Worm (Caenorhabditis elegans) whole organism, young adult: ENCODE measurements around the gene pik-1.
A peak's percentile ranks its signal among the peaks of the same experiment; 100 is the strongest.

Experiments used
- B0261.1 ChIP-seq: sonication (generic microtip); optimal IDR thresholded peaks from 2 replicates; lab custom pipeline; 2016; ENCODE audit warnings: mild to moderate bottlenecking, missing genetic modification characterization, moderate library complexity, missing compliant biosample characterization
- B0336.3 ChIP-seq: fragments of 200-800 bp; sonication (Bioruptor generic); IDR thresholded peaks from 2 replicates; pipeline ENCODE4 v1.3.6; 2022; ENCODE audit warnings: missing genetic modification characterization, missing compliant biosample characterization
- F10E7.11 ChIP-seq: sonication (generic microtip); optimal IDR thresholded peaks from 2 replicates; lab custom pipeline; 2017; ENCODE audit warnings: mild to moderate bottlenecking, missing genetic modification characterization, moderate library complexity, missing compliant biosample characterization
- K12H6.12 ChIP-seq: fragments of 200-800 bp; sonication (Bioruptor generic); optimal IDR thresholded peaks from 2 replicates; lab custom pipeline; 2018; ENCODE audit warnings: mild to moderate bottlenecking, missing genetic modification characterization, missing compliant biosample characterization
- T07F8.4 ChIP-seq: sonication (generic microtip); optimal IDR thresholded peaks from 2 replicates; lab custom pipeline; 2016; ENCODE audit warnings: mild to moderate bottlenecking, missing genetic modification characterization, moderate library complexity, missing compliant biosample characterization
- Y53F4B.3 ChIP-seq: fragments of 200-800 bp; sonication (Bioruptor generic); IDR thresholded peaks from 2 replicates; pipeline ENCODE4 v1.3.6; 2022; ENCODE audit warnings: missing genetic modification reagents, missing genetic modification characterization, missing compliant biosample characterization
- Y53G8AR.9 ChIP-seq: fragments of 200-800 bp; sonication (Bioruptor generic); conservative IDR thresholded peaks from 2 replicates; pipeline ENCODE4 v1.3.6; 2022; ENCODE audit warnings: missing genetic modification reagents, missing genetic modification characterization, missing compliant biosample characterization
- Y56A3A.18 ChIP-seq: fragments of 200-800 bp; sonication (Bioruptor generic); IDR thresholded peaks from 2 replicates; pipeline ENCODE4 v1.3.6; 2022; ENCODE audit warnings: missing genetic modification reagents, missing genetic modification characterization, missing compliant biosample characterization
- Y79H2A.3 ChIP-seq: fragments of 200-800 bp; sonication (Bioruptor generic); conservative IDR thresholded peaks from 2 replicates; pipeline ENCODE4 v1.3.6; 2022; ENCODE audit warnings: missing genetic modification reagents, missing genetic modification characterization, missing compliant biosample characterization
- Y95B8A.8 ChIP-seq: fragments of 200-800 bp; sonication (Bioruptor generic); IDR thresholded peaks from 2 replicates; pipeline ENCODE4 v1.3.6; 2022; ENCODE audit warnings: missing genetic modification reagents, missing genetic modification characterization, missing compliant biosample characterization
- ZK185.1 ChIP-seq: sonication (generic microtip); optimal IDR thresholded peaks from 2 replicates; lab custom pipeline; 2016; ENCODE audit warnings: mild to moderate bottlenecking, missing genetic modification characterization, missing compliant biosample characterization; ENCODE audit not compliant: poor library complexity, severe bottlenecking
- atf-7 ChIP-seq: sonication (generic microtip); optimal IDR thresholded peaks from 2 replicates; lab custom pipeline; 2017; ENCODE audit warnings: mild to moderate bottlenecking, missing genetic modification characterization, missing compliant biosample characterization
- attf-6 ChIP-seq: fragments of 200-800 bp; sonication (Bioruptor generic); IDR thresholded peaks from 2 replicates; pipeline ENCODE4 v1.3.6; 2022; ENCODE audit warnings: missing genetic modification reagents, missing genetic modification characterization, missing compliant biosample characterization
- cebp-2 ChIP-seq: fragments of 200-800 bp; sonication (Bioruptor generic); IDR thresholded peaks from 2 replicates; pipeline ENCODE4 v1.3.6; 2022; ENCODE audit warnings: missing genetic modification characterization, missing compliant biosample characterization
- ceh-100 ChIP-seq: fragments of 200-800 bp; sonication (Bioruptor generic); IDR thresholded peaks from 2 replicates; pipeline ENCODE4 v1.3.6; 2022; ENCODE audit warnings: missing genetic modification reagents, missing genetic modification characterization, missing compliant biosample characterization
- ceh-27 ChIP-seq: fragments of 200-800 bp; sonication (Bioruptor generic); optimal IDR thresholded peaks from 2 replicates; lab custom pipeline; 2018; ENCODE audit warnings: mild to moderate bottlenecking, missing genetic modification characterization, moderate library complexity, missing compliant biosample characterization
- ceh-79 ChIP-seq: sonication (generic microtip); optimal IDR thresholded peaks from 2 replicates; lab custom pipeline; 2017; ENCODE audit warnings: mild to moderate bottlenecking, missing genetic modification characterization, missing compliant biosample characterization
- ceh-91 ChIP-seq: fragments of 200-800 bp; sonication (Bioruptor generic); IDR thresholded peaks from 2 replicates; pipeline ENCODE4 v1.3.6; 2022; ENCODE audit warnings: missing genetic modification reagents, missing genetic modification characterization, missing compliant biosample characterization
- dox-1 ChIP-seq: fragments of 200-800 bp; sonication (Bioruptor generic); IDR thresholded peaks from 2 replicates; pipeline ENCODE4 v1.3.6; 2022; ENCODE audit warnings: missing genetic modification reagents, missing genetic modification characterization, missing compliant biosample characterization
- dpl-1 ChIP-seq: fragments of 150-350 bp; optimal IDR thresholded peaks from 2 replicates; lab custom pipeline; 2014; ENCODE audit warnings: missing biosample characterization, missing genetic modification reagents, missing genetic modification characterization
- egl-18 ChIP-seq: fragments of 200-800 bp; sonication (Bioruptor generic); IDR thresholded peaks from 2 replicates; pipeline ENCODE4 v1.3.6; 2022; ENCODE audit warnings: missing genetic modification reagents, missing genetic modification characterization, missing compliant biosample characterization
- egrh-3 ChIP-seq: fragments of 200-800 bp; sonication (Bioruptor generic); IDR thresholded peaks from 2 replicates; pipeline ENCODE4 v1.3.6; 2022; ENCODE audit warnings: missing genetic modification reagents, missing genetic modification characterization, missing compliant biosample characterization
- hlh-12 ChIP-seq: sonication (generic microtip); optimal IDR thresholded peaks from 2 replicates; lab custom pipeline; 2016; ENCODE audit warnings: missing genetic modification characterization, missing compliant biosample characterization
- lin-26 ChIP-seq: fragments of 200-800 bp; sonication (Bioruptor generic); IDR thresholded peaks from 2 replicates; pipeline ENCODE4 v1.3.6; 2022; ENCODE audit warnings: missing genetic modification reagents, missing genetic modification characterization, missing compliant biosample characterization
- lin-35 ChIP-seq, 3 experiments: fragments of 150-350 bp in 2 of 3; sonication (generic microtip) in 1 of 3; optimal IDR thresholded peaks; 2 replicates each; lab custom pipeline; 2014 to 2018; ENCODE audit warnings: missing biosample characterization in 3 of 3, missing genetic modification characterization in 3 of 3, missing genetic modification reagents in 3 of 3
- lin-40 ChIP-seq: sonication (generic microtip); optimal IDR thresholded peaks from 2 replicates; lab custom pipeline; 2016; ENCODE audit warnings: missing genetic modification characterization, mild to moderate bottlenecking, missing compliant biosample characterization, missing genotype, missing genetic modification reagents
- madf-6 ChIP-seq: fragments of 200-800 bp; sonication (Bioruptor generic); IDR thresholded peaks from 2 replicates; pipeline ENCODE4 v1.3.6; 2022; ENCODE audit warnings: missing genetic modification reagents, missing genetic modification characterization, missing compliant biosample characterization
- madf-8 ChIP-seq: fragments of 200-800 bp; sonication (Bioruptor generic); conservative IDR thresholded peaks from 2 replicates; pipeline ENCODE4 v1.3.6; 2022; ENCODE audit warnings: missing genetic modification reagents, missing genetic modification characterization, missing compliant biosample characterization
- mcd-1 ChIP-seq: fragments of 200-800 bp; sonication (Bioruptor generic); IDR thresholded peaks from 2 replicates; pipeline ENCODE4 v1.3.6; 2022; ENCODE audit warnings: missing genetic modification reagents, missing genetic modification characterization, missing compliant biosample characterization
- pbrm-1 ChIP-seq: fragments of 200-800 bp; sonication (Bioruptor generic); IDR thresholded peaks from 2 replicates; pipeline ENCODE4 v1.3.6; 2022; ENCODE audit warnings: missing genetic modification reagents, missing genetic modification characterization, missing compliant biosample characterization
- pha-4 ChIP-seq: fragments of 150-350 bp; sonication (generic microtip); optimal IDR thresholded peaks from 2 replicates; lab custom pipeline; 2014; ENCODE audit warnings: missing biosample characterization, missing genetic modification reagents, missing genetic modification characterization
- rpc-1 ChIP-seq, 2 experiments: fragments of 150-350 bp in 1 of 2; sonication (generic microtip) in 1 of 2; optimal IDR thresholded peaks; 2 replicates each; lab custom pipeline; 2014 to 2018; ENCODE audit warnings: missing biosample characterization in 1 of 2, missing genetic modification characterization in 1 of 2, missing genetic modification reagents in 1 of 2, missing genotype in 1 of 2
- sdz-38 ChIP-seq: sonication (generic microtip); optimal IDR thresholded peaks from 2 replicates; lab custom pipeline; 2016; ENCODE audit warnings: missing genotype, missing genetic modification characterization, missing compliant biosample characterization
- sea-2 ChIP-seq: fragments of 200-800 bp; sonication (Bioruptor generic); IDR thresholded peaks from 2 replicates; pipeline ENCODE4 v1.3.6; 2022; ENCODE audit warnings: missing genetic modification characterization, missing compliant biosample characterization
- snpc-1.3 ChIP-seq: sonication (generic microtip); optimal IDR thresholded peaks from 2 replicates; lab custom pipeline; 2017; ENCODE audit warnings: missing genetic modification characterization, mild to moderate bottlenecking, missing compliant biosample characterization, antibody characterized with exemption, moderate library complexity, missing genotype, missing genetic modification reagents; ENCODE audit not compliant: insufficient read depth
- tlf-1 ChIP-seq: fragments of 200-800 bp; sonication (Bioruptor generic); optimal IDR thresholded peaks from 2 replicates; lab custom pipeline; 2018; ENCODE audit warnings: mild to moderate bottlenecking, missing genetic modification characterization, missing compliant biosample characterization
- unc-130 ChIP-seq: sonication (generic microtip); optimal IDR thresholded peaks from 2 replicates; lab custom pipeline; 2016; ENCODE audit warnings: missing genetic modification reagents, missing genetic modification characterization, missing compliant biosample characterization
- unc-62 ChIP-seq: fragments of 150-350 bp; optimal IDR thresholded peaks from 2 replicates; lab custom pipeline; 2014; ENCODE audit warnings: missing biosample characterization, missing genetic modification reagents, missing genetic modification characterization
- zfh-2 ChIP-seq: fragments of 200-800 bp; sonication (Bioruptor generic); conservative IDR thresholded peaks from 2 replicates; pipeline ENCODE4 v1.3.6; 2022; ENCODE audit warnings: missing genetic modification reagents, missing genetic modification characterization, missing compliant biosample characterization
- zim-3 ChIP-seq: sonication (generic microtip); optimal IDR thresholded peaks from 2 replicates; lab custom pipeline; 2017; ENCODE audit warnings: mild to moderate bottlenecking, missing genetic modification characterization, moderate library complexity, missing compliant biosample characterization
- ztf-25 ChIP-seq: fragments of 200-800 bp; sonication (Bioruptor generic); IDR thresholded peaks from 2 replicates; pipeline ENCODE4 v1.3.6; 2022; ENCODE audit warnings: missing genetic modification reagents, missing genetic modification characterization, missing compliant biosample characterization
- ztf-26 ChIP-seq: sonication (generic microtip); optimal IDR thresholded peaks from 2 replicates; lab custom pipeline; 2017; ENCODE audit warnings: missing genetic modification characterization, missing compliant biosample characterization
- ztf-6 ChIP-seq: fragments of 200-800 bp; sonication (Bioruptor generic); IDR thresholded peaks from 2 replicates; pipeline ENCODE4 v1.3.6; 2022; ENCODE audit warnings: missing genetic modification reagents, missing genetic modification characterization, missing compliant biosample characterization

The pik-1 gene

DNA sequence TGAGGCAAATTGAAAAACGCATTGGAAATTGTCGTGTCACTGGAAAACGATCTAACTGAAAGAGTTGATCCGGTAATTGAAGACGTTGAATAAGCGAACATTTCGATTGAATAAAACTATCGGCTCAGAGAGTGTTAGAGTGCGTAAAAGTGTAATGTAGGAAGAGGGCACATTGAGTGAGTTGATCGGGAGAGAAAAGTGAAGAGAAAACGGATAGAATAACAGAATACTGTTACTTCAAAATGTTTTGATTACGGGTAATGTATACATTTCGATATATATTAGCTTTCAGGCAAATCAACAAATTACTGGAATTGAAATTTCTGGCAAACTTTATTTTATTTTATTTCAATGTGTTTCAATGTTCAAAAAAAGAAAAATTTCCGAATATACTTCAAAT lies 38.9 kb downstream of the pik-1 start, which contains the start of gene uso-1:
Gene uso-1, minus strand, starts transcription at position 101 of the 400 bp plus-strand sequence.
- TF ChIP-seq B0336.3 (GFP tag; lab: Robert Waterston, UW) (no peak), pha-4 (tag; lab: Kevin White, UChicago) (no peak), T07F8.4 (no peak), zim-3 (tag; lab: Kevin White, UChicago) (no peak), egl-18 (GFP tag; lab: Robert Waterston, UW) (no peak), F10E7.11 (no peak), lin-35 (GFP tag; optimal IDR thresholded peaks at IDR 0.05; lab: Kevin White, UChicago) (no peak), Y56A3A.18 (GFP tag; lab: Robert Waterston, UW) (no peak), ztf-6 (GFP tag; lab: Robert Waterston, UW) (no peak), ceh-100 (no peak), lin-26 (GFP tag; lab: Robert Waterston, UW) (no peak)

DNA sequence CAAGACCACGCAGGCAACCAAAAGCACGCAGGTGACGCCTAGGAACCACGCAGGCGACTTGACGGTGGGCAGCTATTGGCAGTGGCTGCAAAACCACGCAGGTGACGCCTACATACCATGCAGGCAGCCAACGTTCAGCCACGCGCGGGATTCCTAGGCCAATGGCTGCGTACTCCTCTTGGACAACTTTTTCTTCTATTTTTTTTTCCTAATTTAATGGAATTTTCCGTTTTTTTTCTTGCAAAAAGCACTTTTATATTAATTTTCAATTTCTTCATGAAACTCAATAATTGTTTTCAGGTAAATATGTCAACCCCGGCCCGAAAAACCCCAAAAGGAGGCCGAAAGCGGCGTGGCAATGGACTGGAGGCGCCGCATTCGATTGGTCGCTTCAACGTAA lies 39.4 kb downstream of the pik-1 start, which contains the start of gene Y38H8A.7:
Gene Y38H8A.7, plus strand, starts transcription at position 301 of the 400 bp plus-strand sequence.
- TF ChIP-seq dox-1 (GFP tag; lab: Robert Waterston, UW) (peak; percentile 42; the same call in 1 of the 2 replicates), egrh-3 (GFP tag; lab: Robert Waterston, UW) (peak; percentile 25; the same call in 1 of the 2 replicates)
- TF ChIP-seq, all 124 proteins: peak for 2; not testable (repeated sequence) for 122

DNA sequence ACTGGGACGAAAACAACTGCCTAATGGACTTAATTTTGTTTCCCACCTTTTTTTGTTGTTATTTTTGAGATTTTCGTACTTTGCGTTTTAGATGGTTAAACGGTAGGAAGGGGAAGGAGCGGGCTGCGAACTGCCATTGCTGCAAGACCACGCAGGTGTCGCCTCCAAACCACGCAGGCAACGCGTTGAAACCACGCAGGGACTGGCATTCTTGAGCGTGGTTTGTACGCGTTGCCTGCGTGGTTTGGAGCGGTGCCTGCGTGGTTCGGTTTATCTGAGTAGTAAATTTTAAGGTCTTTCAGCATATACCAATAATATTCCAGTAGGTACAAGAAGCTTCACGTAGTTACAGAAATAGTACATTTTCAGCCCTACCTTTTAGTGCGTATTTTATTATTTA lies 40.3 kb downstream of the pik-1 start:
- 0 out of 2 replicates have a peak, but pooled peaks have one; percentile 44 for TF ChIP-seq ztf-25
- TF ChIP-seq cebp-2 (GFP tag; lab: Robert Waterston, UW), result peak; percentile 91
- TF ChIP-seq Y95B8A.8, result 0 out of 2 replicates have a peak, but pooled peaks have one; percentile 12

DNA sequence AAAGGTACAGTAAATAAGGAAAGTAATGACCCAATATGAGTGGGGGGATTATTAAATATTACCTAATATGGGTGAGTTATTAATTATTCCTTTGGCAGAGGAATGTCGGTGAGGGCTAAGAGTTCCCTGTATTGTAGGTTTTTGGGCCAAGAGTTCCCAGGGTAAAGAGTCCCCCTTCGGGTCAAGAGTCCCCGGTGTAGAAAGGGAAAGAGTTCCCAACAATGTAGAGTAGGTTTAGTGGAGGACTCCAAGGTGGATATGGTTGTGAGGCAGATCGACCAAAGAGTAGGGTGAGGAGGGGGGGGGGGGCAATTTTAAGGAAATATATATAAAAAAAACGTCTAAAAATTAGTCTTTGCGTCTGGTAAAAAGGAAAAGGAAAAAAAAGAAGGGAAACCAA lies 41.1 kb downstream of the pik-1 start:
- no peak for TF ChIP-seq dox-1 (GFP tag; lab: Robert Waterston, UW)
- 0 out of 2 replicates have a peak, but pooled peaks have one; percentile 69 for TF ChIP-seq cebp-2 (GFP tag; lab: Robert Waterston, UW)
- TF ChIP-seq unc-130, result no peak
- no peak for TF ChIP-seq atf-7
- no peak for TF ChIP-seq Y56A3A.18 (GFP tag; lab: Robert Waterston, UW)
- no peak for TF ChIP-seq zfh-2 (GFP tag; lab: Robert Waterston, UW)
- TF ChIP-seq lin-40 (tag; lab: Kevin White, UChicago), result no peak
- no peak for TF ChIP-seq hlh-12 (tag; lab: Kevin White, UChicago)
- TF ChIP-seq dpl-1 (GFP tag; lab: Kevin White, UChicago), result no peak
- TF ChIP-seq ZK185.1 (tag; lab: Kevin White, UChicago), result no peak
- TF ChIP-seq Y79H2A.3 (GFP tag; lab: Robert Waterston, UW), result no peak
- TF ChIP-seq sea-2 (GFP tag; lab: Robert Waterston, UW), result no peak
- no peak for TF ChIP-seq madf-8 (GFP tag; lab: Robert Waterston, UW)
- no peak for TF ChIP-seq ceh-79 (tag; lab: Kevin White, UChicago)
- no peak for TF ChIP-seq ceh-27 (GFP tag; lab: Kevin White, UChicago)
- TF ChIP-seq ceh-91 (GFP tag; lab: Robert Waterston, UW), result no peak
- TF ChIP-seq snpc-1.3 (tag; lab: Kevin White, UChicago), result no peak
- no peak for TF ChIP-seq tlf-1 (GFP tag; lab: Kevin White, UChicago)
- TF ChIP-seq ztf-26, result no peak
- no peak for TF ChIP-seq Y53G8AR.9 (GFP tag; lab: Robert Waterston, UW)
- TF ChIP-seq sdz-38, result no peak
- TF ChIP-seq B0261.1 (tag; lab: Kevin White, UChicago), result no peak
- TF ChIP-seq unc-62 (GFP tag; lab: Kevin White, UChicago), result no peak
- TF ChIP-seq rpc-1 (optimal IDR thresholded peaks at IDR 0.05; lab: Kevin White, UChicago), result no peak
- no peak for TF ChIP-seq rpc-1 (tag; optimal IDR thresholded peaks at IDR 0.05; lab: Kevin White, UChicago)
- TF ChIP-seq attf-6, result peak; percentile 33; the same call in 1 of the 2 replicates
- TF ChIP-seq pbrm-1 (GFP tag; lab: Robert Waterston, UW), result no peak
- TF ChIP-seq mcd-1, result no peak
- TF ChIP-seq Y53F4B.3 (GFP tag; lab: Robert Waterston, UW), result no peak
- no peak for TF ChIP-seq K12H6.12
- TF ChIP-seq madf-6 (GFP tag; lab: Robert Waterston, UW), result peak; percentile 51; the same call in 1 of the 2 replicates
- no peak for TF ChIP-seq zim-3 (tag; lab: Kevin White, UChicago)
